Worm (Caenorhabditis elegans) whole organism, L4 larva: Measurements from ENCODE around the gene dhrr-1.

Experiments used
- hmg-1.1 ChIP-seq: fragments of 200-800 bp; sonication (Bioruptor generic); IDR thresholded peaks from 2 replicates; pipeline ENCODE4 v1.3.6; 2022; ENCODE audit warnings: missing genetic modification reagents, missing genetic modification characterization, missing compliant biosample characterization
- jun-1 ChIP-seq: fragments of 150-350 bp; optimal IDR thresholded peaks from 2 replicates; lab custom pipeline; 2014; ENCODE audit warnings: missing biosample characterization, missing genetic modification reagents, missing genetic modification characterization
- mxl-2 ChIP-seq: fragments of 200-800 bp; sonication (Bioruptor generic); conservative IDR thresholded peaks from 2 replicates; pipeline ENCODE4 v1.3.6; 2022; ENCODE audit warnings: missing genetic modification reagents, missing genetic modification characterization, missing compliant biosample characterization
- zip-11 ChIP-seq: fragments of 200-800 bp; sonication (Bioruptor generic); IDR thresholded peaks from 2 replicates; pipeline ENCODE4 v1.3.6; 2022; ENCODE audit warnings: missing genetic modification characterization, missing compliant biosample characterization

DNA sequence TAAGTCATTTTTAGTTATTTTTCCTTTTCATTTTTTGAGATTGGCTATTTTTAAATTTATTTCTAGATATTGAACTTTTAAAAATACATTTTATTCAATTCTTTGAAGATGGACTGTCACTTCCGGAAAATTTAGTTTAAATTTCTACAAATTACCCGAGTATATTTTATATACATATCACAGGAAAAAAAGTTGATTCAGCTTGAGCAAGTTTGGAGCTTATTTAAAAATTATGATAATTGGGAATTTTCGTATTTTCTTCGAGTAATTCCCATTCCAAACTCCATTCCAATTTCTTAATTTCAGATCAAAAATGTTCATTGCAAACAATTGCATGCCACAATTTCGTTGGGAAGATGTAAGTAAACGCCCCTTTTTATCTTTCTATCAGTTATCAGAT is 14.7 kb upstream of the dhrr-1 start, which contains the start of gene arrd-15:
- no peak for TF ChIP-seq mxl-2 (GFP tag; lab: Robert Waterston, UW)
- no peak for TF ChIP-seq jun-1 (tag; lab: Kevin White, UChicago)
- TF ChIP-seq zip-11 = no peak
- TF ChIP-seq hmg-1.1 = no peak
